Fruit fly (Drosophila melanogaster) whole organism, wandering third instar larva: ENCODE results near the gene CG33169.
A peak's percentile ranks its signal among the peaks of the same experiment; 100 is the strongest.

ENCODE experiments used
- Abd-B ChIP-seq: fragments of >200 bp; optimal IDR thresholded peaks from 2 replicates; lab custom pipeline; 2017; ENCODE audit warnings: missing biosample characterization, missing genetic modification characterization
- CG32264 ChIP-seq: fragments of 200-800 bp; sonication (Bioruptor generic); optimal IDR thresholded peaks from 2 replicates; lab custom pipeline; 2016; ENCODE audit warnings: missing biosample characterization, missing genetic modification characterization
- CG9705 ChIP-seq: fragments of 200-800 bp; sonication (Bioruptor generic); optimal IDR thresholded peaks from 2 replicates; lab custom pipeline; 2018; ENCODE audit warnings: missing biosample characterization, mild to moderate bottlenecking, missing genetic modification characterization
- CrebA ChIP-seq: fragments of 200-800 bp; sonication (Bioruptor generic); optimal IDR thresholded peaks from 2 replicates; lab custom pipeline; 2016; ENCODE audit warnings: missing biosample characterization, mild to moderate bottlenecking, missing genetic modification characterization, borderline replicate concordance
- Dfd ChIP-seq: fragments of >200 bp; optimal IDR thresholded peaks from 2 replicates; lab custom pipeline; 2017; ENCODE audit warnings: missing biosample characterization, missing genetic modification characterization
- Dif ChIP-seq: fragments of 200-275, 200-300 bp; sonication (Bioruptor generic); optimal IDR thresholded peaks from 2 replicates; lab custom pipeline; 2018; ENCODE audit warnings: missing biosample characterization, missing genetic modification characterization; ENCODE audit not compliant: partially characterized antibody
- GATAd ChIP-seq: sonication (Bioruptor generic); optimal IDR thresholded peaks from 2 replicates; lab custom pipeline; 2016; ENCODE audit warnings: missing biosample characterization, missing genetic modification characterization
- HLH106 ChIP-seq: fragments of 200-800 bp; optimal IDR thresholded peaks from 3 replicates; lab custom pipeline; 2019; ENCODE audit warnings: missing biosample characterization, mild to moderate bottlenecking, missing genetic modification characterization, moderate library complexity
- Hnf4 ChIP-seq: fragments of 200-800 bp; sonication (Bioruptor generic); optimal IDR thresholded peaks from 2 replicates; lab custom pipeline; 2016; ENCODE audit warnings: missing biosample characterization, mild to moderate bottlenecking, missing genetic modification characterization
- Hr78 ChIP-seq: fragments of >200 bp; optimal IDR thresholded peaks from 2 replicates; lab custom pipeline; 2017; ENCODE audit warnings: missing biosample characterization, missing genetic modification characterization
- Hr83 ChIP-seq: fragments of 200-300 bp; sonication (Bioruptor generic); optimal IDR thresholded peaks from 2 replicates; lab custom pipeline; 2016; ENCODE audit warnings: missing biosample characterization, mild to moderate bottlenecking, missing genetic modification characterization, moderate library complexity; ENCODE audit not compliant: poor library complexity, severe bottlenecking
- Jra ChIP-seq: sonication (Bioruptor generic); optimal IDR thresholded peaks from 2 replicates; lab custom pipeline; 2016; ENCODE audit warnings: missing biosample characterization, missing genetic modification characterization
- Mio ChIP-seq: sonication (Bioruptor generic); optimal IDR thresholded peaks from 2 replicates; lab custom pipeline; 2016; ENCODE audit warnings: missing biosample characterization, missing genetic modification characterization
- Myc ChIP-seq: fragments of >200 bp; optimal IDR thresholded peaks from 2 replicates; lab custom pipeline; 2017
- N ChIP-seq: fragments of >200 bp; optimal IDR thresholded peaks from 2 replicates; lab custom pipeline; 2018; ENCODE audit warnings: missing biosample characterization, missing external identifiers, missing genetic modification characterization
- OdsH ChIP-seq: fragments of 200-800 bp; sonication (Bioruptor generic); optimal IDR thresholded peaks from 2 replicates; lab custom pipeline; 2016; ENCODE audit warnings: missing biosample characterization, mild to moderate bottlenecking, missing genetic modification characterization
- Rel ChIP-seq, 2 experiments: fragments of 200-800 bp; sonication (Bioruptor generic) in 1 of 2; optimal IDR thresholded peaks; 2 replicates in 1 of 2; 3 replicates in 1 of 2; lab custom pipeline; 2016 to 2019; ENCODE audit warnings: mild to moderate bottlenecking in 2 of 2, missing biosample characterization in 2 of 2, missing genetic modification characterization in 2 of 2, moderate library complexity in 1 of 2
- Sp1 ChIP-seq: fragments of 200-800 bp; sonication (Bioruptor generic); optimal IDR thresholded peaks from 3 replicates; lab custom pipeline; 2019; ENCODE audit warnings: missing biosample characterization, mild to moderate bottlenecking, missing genetic modification characterization, moderate library complexity
- Vsx2 ChIP-seq: fragments of 200-300, 225-300 bp; sonication (Bioruptor generic); optimal IDR thresholded peaks from 2 replicates; lab custom pipeline; 2018; ENCODE audit warnings: missing biosample characterization, missing genetic modification characterization; ENCODE audit not compliant: partially characterized antibody
- br ChIP-seq: fragments of 200-800 bp; sonication (Bioruptor generic); optimal IDR thresholded peaks from 2 replicates; lab custom pipeline; 2016; ENCODE audit warnings: missing biosample characterization, missing genetic modification characterization
- brk ChIP-seq: fragments of 200-800 bp; sonication (Bioruptor generic); optimal IDR thresholded peaks from 2 replicates; lab custom pipeline; 2016; ENCODE audit warnings: missing biosample characterization, mild to moderate bottlenecking, missing genetic modification characterization
- dl ChIP-seq, 2 experiments: fragments of 175-275, 200-275 bp in 1 of 2; fragments of 200-275 bp in 1 of 2; sonication (Bioruptor generic); optimal IDR thresholded peaks; lab custom pipeline; 2018; ENCODE audit warnings: mild to moderate bottlenecking in 2 of 2, missing biosample characterization in 2 of 2, missing genetic modification characterization in 2 of 2, moderate library complexity in 2 of 2; ENCODE audit not compliant: partially characterized antibody in 2 of 2, insufficient read depth in 1 of 2
- dmrt93B ChIP-seq: fragments of 200-800 bp; sonication (Bioruptor generic); optimal IDR thresholded peaks from 2 replicates; lab custom pipeline; 2018; ENCODE audit warnings: missing biosample characterization, mild to moderate bottlenecking, missing genetic modification characterization
- dsf ChIP-seq: sonication (Bioruptor generic); optimal IDR thresholded peaks from 2 replicates; lab custom pipeline; 2016; ENCODE audit warnings: missing biosample characterization, missing genetic modification characterization, borderline replicate concordance
- ey ChIP-seq: fragments of 200-800 bp; sonication (Bioruptor generic); optimal IDR thresholded peaks from 2 replicates; lab custom pipeline; 2016; ENCODE audit warnings: missing biosample characterization, missing genetic modification characterization
- foxo ChIP-seq, 2 experiments: fragments of 200-800 bp; sonication (Bioruptor generic); optimal IDR thresholded peaks; 2 replicates in 1 of 2; 3 replicates in 1 of 2; lab custom pipeline; 2016 to 2017; ENCODE audit warnings: missing biosample characterization in 2 of 2, missing genetic modification characterization in 2 of 2
- fru ChIP-seq: fragments of 200-800 bp; sonication (Bioruptor generic); optimal IDR thresholded peaks from 3 replicates; lab custom pipeline; 2016; ENCODE audit warnings: missing biosample characterization, mild to moderate bottlenecking, missing genetic modification characterization
- h ChIP-seq: fragments of 200-800 bp; sonication (Bioruptor generic); optimal IDR thresholded peaks from 3 replicates; lab custom pipeline; 2016; ENCODE audit warnings: missing biosample characterization, mild to moderate bottlenecking, missing genetic modification characterization
- jim ChIP-seq: fragments of 175-275, 200-325 bp; sonication (Bioruptor generic); optimal IDR thresholded peaks from 2 replicates; lab custom pipeline; 2016; ENCODE audit warnings: missing biosample characterization, mild to moderate bottlenecking, missing genetic modification characterization
- lola ChIP-seq: fragments of >200 bp; optimal IDR thresholded peaks from 2 replicates; lab custom pipeline; 2017; ENCODE audit warnings: missing biosample characterization, missing genetic modification characterization
- pan ChIP-seq: fragments of >200 bp; optimal IDR thresholded peaks from 2 replicates; lab custom pipeline; 2017
- psq ChIP-seq: fragments of 200-800 bp; sonication (Bioruptor generic); optimal IDR thresholded peaks from 3 replicates; lab custom pipeline; 2017; ENCODE audit warnings: missing biosample characterization, mild to moderate bottlenecking, missing genetic modification characterization, moderate library complexity
- rgr ChIP-seq: fragments of 200-800 bp; sonication (Bioruptor generic); optimal IDR thresholded peaks from 3 replicates; lab custom pipeline; 2016; ENCODE audit warnings: missing biosample characterization, mild to moderate bottlenecking, missing genetic modification characterization
- sage ChIP-seq: fragments of 200-800 bp; sonication (Bioruptor generic); optimal IDR thresholded peaks from 2 replicates; lab custom pipeline; 2016; ENCODE audit warnings: missing biosample characterization, mild to moderate bottlenecking, missing genetic modification characterization
- sv ChIP-seq: fragments of 200-800 bp; sonication (Bioruptor generic); optimal IDR thresholded peaks from 3 replicates; lab custom pipeline; 2016; ENCODE audit warnings: missing biosample characterization, missing genetic modification characterization
- tai ChIP-seq: sonication (Bioruptor generic); optimal IDR thresholded peaks from 2 replicates; lab custom pipeline; 2016; ENCODE audit warnings: missing biosample characterization, missing genetic modification characterization
- usp ChIP-seq: fragments of >200 bp; optimal IDR thresholded peaks from 2 replicates; lab custom pipeline; 2017; ENCODE audit warnings: missing biosample characterization, missing genetic modification characterization
- woc ChIP-seq: sonication (Bioruptor generic); optimal IDR thresholded peaks from 2 replicates; lab custom pipeline; 2016; ENCODE audit warnings: missing biosample characterization, mild to moderate bottlenecking, missing genetic modification characterization

Gene CG33169

DNA sequence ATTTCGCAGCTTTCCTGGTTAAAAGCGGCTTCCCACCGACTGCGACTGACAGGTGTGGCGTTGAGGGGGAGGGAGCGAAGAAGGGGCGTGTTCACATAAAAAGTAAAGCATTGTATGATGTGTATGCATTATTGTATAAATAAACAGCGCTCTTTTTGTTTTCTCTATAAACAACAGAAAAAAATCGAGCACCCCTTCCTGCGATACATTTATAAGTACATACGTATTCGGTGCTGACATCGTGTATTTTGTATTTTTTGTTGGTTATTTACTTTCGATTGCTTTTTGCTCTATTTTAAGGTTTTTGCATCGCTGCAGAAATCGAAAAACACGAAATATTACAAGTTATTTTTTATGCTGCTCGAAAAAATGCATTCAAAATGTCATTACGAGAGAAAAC, 37.4 kb upstream of the CG33169 start:
- TF ChIP-seq Hnf4 (peak; percentile 8), h (GFP tag; lab: Kevin White, UChicago) (peak; percentile 27), Dfd (GFP tag; lab: Kevin White, UChicago) (no peak), Mio (GFP tag; lab: Kevin White, UChicago) (no peak), fru (GFP tag; lab: Kevin White, UChicago) (peak; percentile 15), jim (peak; percentile 76), Hr83 (GFP tag; lab: Kevin White, UChicago) (peak; percentile 67), rgr (peak; percentile 49)

DNA sequence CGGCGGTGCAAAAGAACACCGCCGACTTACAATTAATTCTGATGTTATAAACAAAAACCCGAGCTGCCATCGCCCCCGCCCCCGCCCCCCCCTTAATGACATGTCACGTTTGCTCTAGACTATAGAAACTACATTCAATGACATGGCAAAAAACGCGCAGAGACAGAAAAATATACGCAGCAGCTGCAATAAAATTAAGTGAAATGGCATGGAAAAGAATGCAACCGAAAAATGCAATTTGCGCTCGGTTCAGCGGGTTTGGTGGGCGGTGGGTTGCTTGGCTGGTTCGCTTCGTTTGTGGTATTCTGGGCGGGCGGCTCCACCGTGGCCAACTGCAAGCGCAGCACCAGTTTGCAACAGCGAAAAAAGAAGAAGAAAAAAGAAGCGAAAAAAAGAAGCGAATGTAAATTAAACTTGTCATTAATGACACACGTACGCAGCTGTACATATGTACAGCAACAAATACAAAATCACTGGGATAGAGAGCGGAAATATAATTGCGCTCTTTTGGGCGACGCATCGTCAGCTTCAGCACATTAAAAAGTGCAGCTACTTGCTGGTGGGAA, 33.4 kb upstream of the CG33169 start:
- TF ChIP-seq Dfd (GFP tag; lab: Kevin White, UChicago) (peak; percentile 84), jim (no peak), woc (no peak), HLH106 (no peak), GATAd (no peak), dsf (GFP tag; lab: Kevin White, UChicago) (no peak), Sp1 (GFP tag; lab: Kevin White, UChicago) (no peak), br (GFP tag; lab: Kevin White, UChicago) (no peak), Rel (GFP tag; optimal IDR thresholded peaks at IDR 0.05; lab: Kevin White, UChicago) (no peak), Rel (tag; optimal IDR thresholded peaks at IDR 0.05; lab: Kevin White, UChicago) (no peak)

DNA sequence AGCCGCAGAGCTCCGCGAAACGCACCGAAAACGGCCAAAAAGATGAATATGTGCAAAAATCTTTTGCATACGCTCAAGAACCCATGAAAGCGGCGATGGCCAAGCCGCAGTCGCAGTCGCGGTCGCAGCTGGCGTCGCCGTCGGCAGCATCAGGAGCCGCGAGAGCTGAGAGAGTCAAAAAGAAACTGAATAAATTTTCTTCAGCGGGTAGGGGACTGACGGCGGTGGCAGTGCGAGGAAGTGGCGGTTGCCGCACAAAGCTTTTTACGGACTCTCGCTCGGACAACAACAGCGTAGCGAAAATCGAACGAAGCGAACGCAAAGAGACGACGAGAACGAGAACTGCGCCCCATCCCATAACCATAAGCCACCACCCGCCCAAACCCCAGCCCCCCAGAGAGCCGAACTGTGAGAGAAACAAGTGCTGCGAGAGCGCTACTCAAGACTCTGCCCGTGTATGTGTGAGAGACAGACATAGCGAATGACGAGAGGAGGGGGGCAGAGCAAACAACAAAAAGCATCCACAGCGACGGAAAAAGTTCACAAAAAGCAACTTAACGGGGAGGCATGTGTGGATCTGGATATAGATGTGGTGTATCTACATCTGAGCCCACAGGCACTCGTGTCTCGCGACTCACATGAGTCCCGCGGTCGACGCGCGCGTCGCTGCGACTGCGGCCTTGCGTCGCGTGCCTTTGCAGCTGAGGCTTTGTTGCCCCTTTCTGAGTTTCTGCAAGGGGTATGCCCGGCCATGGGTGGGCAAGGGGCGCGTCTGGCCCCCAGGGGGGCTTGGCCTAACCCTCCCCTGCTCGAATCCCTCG, 28.3 kb upstream of the CG33169 start, which contains the start of gene jim:
TSS of gene jim (minus strand) at position 51 of the 821 bp plus-strand sequence.
- TF ChIP-seq OdsH = peak; percentile 58
- TF ChIP-seq CG9705 (GFP tag; lab: Kevin White, UChicago) = no peak
- TF ChIP-seq fru (GFP tag; lab: Kevin White, UChicago) = peak; percentile 15
- no peak for TF ChIP-seq usp (GFP tag; lab: Kevin White, UChicago)
- peak; percentile 68 for TF ChIP-seq Rel (GFP tag; optimal IDR thresholded peaks at IDR 0.05; lab: Kevin White, UChicago)
- peak; percentile 56 for TF ChIP-seq Rel (tag; optimal IDR thresholded peaks at IDR 0.05; lab: Kevin White, UChicago)
- peak; percentile 87 for TF ChIP-seq h (GFP tag; lab: Kevin White, UChicago)
- TF ChIP-seq HLH106 = peak; percentile 34
- TF ChIP-seq lola (GFP tag; lab: Kevin White, UChicago) = no peak
- TF ChIP-seq sv (GFP tag; lab: Kevin White, UChicago) = no peak
- TF ChIP-seq GATAd = no peak
- TF ChIP-seq Dif (GFP tag; lab: Kevin White, UChicago) = peak; percentile 95
- no peak for TF ChIP-seq CG32264 (GFP tag; lab: Kevin White, UChicago)
- TF ChIP-seq rgr = peak; percentile 63
- TF ChIP-seq dsf (GFP tag; lab: Kevin White, UChicago) = no peak
- no peak for TF ChIP-seq dmrt93B
- no peak for TF ChIP-seq Myc (lab: Kevin White, UChicago)
- peak; percentile 52 for TF ChIP-seq N (GFP tag; lab: Kevin White, UChicago)
- peak; percentile 97 for TF ChIP-seq jim
- TF ChIP-seq Hr78 (GFP tag; lab: Kevin White, UChicago) = no peak
- TF ChIP-seq sage (GFP tag; lab: Kevin White, UChicago) = peak; percentile 40
- TF ChIP-seq Mio (GFP tag; lab: Kevin White, UChicago) = no peak
- TF ChIP-seq ey (GFP tag; lab: Kevin White, UChicago) = peak; percentile 4
- TF ChIP-seq woc = peak; percentile 5
- TF ChIP-seq tai (GFP tag; lab: Kevin White, UChicago) = no peak
- peak; percentile 63 to 97 for TF ChIP-seq dl (GFP tag; optimal IDR thresholded peaks at IDR 0.05; lab: Kevin White, UChicago; ENCODE audit: insufficient read depth in 1 of 2, partially characterized antibody in 2 of 2)
- no peak for TF ChIP-seq Abd-B
- peak; percentile 57 for TF ChIP-seq Hnf4
- peak; percentile 93 for TF ChIP-seq Hr83 (GFP tag; lab: Kevin White, UChicago)
- peak; percentile 95 for TF ChIP-seq psq
- peak; percentile 48 for TF ChIP-seq br (GFP tag; lab: Kevin White, UChicago)
- TF ChIP-seq brk (GFP tag; lab: Kevin White, UChicago) = peak; percentile 10
- TF ChIP-seq Jra (GFP tag; lab: Kevin White, UChicago) = peak; percentile 62
- TF ChIP-seq foxo (GFP tag; optimal IDR thresholded peaks at IDR 0.05; lab: Kevin White, UChicago) = peak in 1 of 2 experiments; percentile 59
- TF ChIP-seq pan = no peak
- peak; percentile 68 for TF ChIP-seq Sp1 (GFP tag; lab: Kevin White, UChicago)
- TF ChIP-seq CrebA (GFP tag; lab: Kevin White, UChicago) = peak; percentile 71
- TF ChIP-seq Vsx2 = peak; percentile 71
- peak; percentile 98 for TF ChIP-seq Dfd (GFP tag; lab: Kevin White, UChicago)
